Worm (Caenorhabditis elegans) whole organism, L2 larva: ENCODE data around the gene Y116A8C.37.

Source experiments
- C34F6.9 ChIP-seq: fragments of 150-350 bp; optimal IDR thresholded peaks from 2 replicates; lab custom pipeline; 2014; ENCODE audit warnings: missing biosample characterization, missing genetic modification characterization
- F13H6.1 ChIP-seq: sonication (generic microtip); optimal IDR thresholded peaks from 2 replicates; lab custom pipeline; 2016; ENCODE audit warnings: missing genetic modification characterization, missing compliant biosample characterization
- R02D3.7 ChIP-seq: fragments of 150-350 bp; optimal IDR thresholded peaks from 2 replicates; lab custom pipeline; 2014; ENCODE audit warnings: missing biosample characterization, missing genetic modification characterization
- Y55F3AM.14 ChIP-seq: fragments of 200-800 bp; sonication (Bioruptor generic); optimal IDR thresholded peaks from 2 replicates; lab custom pipeline; 2018; ENCODE audit warnings: mild to moderate bottlenecking, missing genetic modification characterization, missing compliant biosample characterization
- ZK546.5 ChIP-seq: sonication (generic microtip); optimal IDR thresholded peaks from 2 replicates; lab custom pipeline; 2017; ENCODE audit warnings: missing biosample characterization, missing genetic modification characterization
- alr-1 ChIP-seq: fragments of 150-350 bp; optimal IDR thresholded peaks from 2 replicates; lab custom pipeline; 2014; ENCODE audit warnings: missing biosample characterization, missing genetic modification characterization
- aly-2 ChIP-seq: fragments of 150-350 bp; optimal IDR thresholded peaks from 2 replicates; lab custom pipeline; 2014; ENCODE audit warnings: missing biosample characterization, missing genetic modification characterization
- ama-1 ChIP-seq: fragments of 150-350 bp; optimal IDR thresholded peaks from 2 replicates; lab custom pipeline; 2018; ENCODE audit warnings: inconsistent platforms
- blmp-1 ChIP-seq: sonication (generic microtip); optimal IDR thresholded peaks from 2 replicates; lab custom pipeline; 2017; ENCODE audit warnings: missing genetic modification characterization, mild to moderate bottlenecking, missing compliant biosample characterization, antibody characterized with exemption, moderate library complexity; ENCODE audit not compliant: insufficient read depth
- ceh-16 ChIP-seq: fragments of 150-350 bp; optimal IDR thresholded peaks from 2 replicates; lab custom pipeline; 2014; ENCODE audit warnings: missing biosample characterization, missing genetic modification characterization
- ceh-82 ChIP-seq: fragments of 150-350 bp; optimal IDR thresholded peaks from 2 replicates; lab custom pipeline; 2014; ENCODE audit warnings: missing biosample characterization, missing genetic modification characterization
- crh-2 ChIP-seq: sonication (generic microtip); optimal IDR thresholded peaks from 2 replicates; lab custom pipeline; 2017; ENCODE audit warnings: missing biosample characterization, missing genetic modification characterization
- dmd-4 ChIP-seq: sonication (generic microtip); optimal IDR thresholded peaks from 2 replicates; lab custom pipeline; 2017; ENCODE audit warnings: missing biosample characterization, missing genetic modification characterization
- egl-27 ChIP-seq: sonication (generic microtip); optimal IDR thresholded peaks from 3 replicates; lab custom pipeline; 2017; ENCODE audit warnings: missing biosample characterization, missing genetic modification reagents, missing genetic modification characterization
- elt-1 ChIP-seq: fragments of 150-350 bp; optimal IDR thresholded peaks from 2 replicates; lab custom pipeline; 2014; ENCODE audit warnings: missing biosample characterization, missing genetic modification characterization
- elt-3 ChIP-seq: sonication (generic microtip); optimal IDR thresholded peaks from 2 replicates; lab custom pipeline; 2017; ENCODE audit warnings: missing biosample characterization, missing genetic modification characterization
- fos-1 ChIP-seq: fragments of 150-350 bp; optimal IDR thresholded peaks from 2 replicates; lab custom pipeline; 2014; ENCODE audit warnings: missing biosample characterization, missing genetic modification characterization
- gmeb-1 ChIP-seq: fragments of 150-350 bp; optimal IDR thresholded peaks from 2 replicates; lab custom pipeline; 2014; ENCODE audit warnings: missing biosample characterization, missing genetic modification characterization
- lin-11 ChIP-seq: fragments of 150-350 bp; sonication (generic microtip); optimal IDR thresholded peaks from 2 replicates; lab custom pipeline; 2014; ENCODE audit warnings: missing biosample characterization, missing genetic modification characterization, inconsistent platforms, mixed read lengths
- lin-13 ChIP-seq: fragments of 150-350 bp; optimal IDR thresholded peaks from 2 replicates; lab custom pipeline; 2014; ENCODE audit warnings: missing biosample characterization, missing genetic modification reagents, missing genetic modification characterization
- lin-39 ChIP-seq: fragments of 150-350 bp; optimal IDR thresholded peaks from 2 replicates; lab custom pipeline; 2014; ENCODE audit warnings: missing biosample characterization, missing genetic modification reagents, missing genetic modification characterization
- lsy-2 ChIP-seq, 2 experiments: fragments of 150-350 bp in 1 of 2; sonication (generic microtip) in 1 of 2; optimal IDR thresholded peaks; 2 replicates each; lab custom pipeline; 2014 to 2017; ENCODE audit warnings: missing biosample characterization in 2 of 2, missing genetic modification characterization in 2 of 2
- mab-5 ChIP-seq: fragments of 150-350 bp; optimal IDR thresholded peaks from 2 replicates; lab custom pipeline; 2014; ENCODE audit warnings: missing biosample characterization, missing genetic modification characterization
- mbf-1 ChIP-seq: sonication (generic microtip); optimal IDR thresholded peaks from 2 replicates; lab custom pipeline; 2017; ENCODE audit warnings: missing biosample characterization, missing genetic modification characterization
- mdl-1 ChIP-seq, 2 experiments: fragments of 150-350 bp in 1 of 2; sonication (generic microtip) in 1 of 2; optimal IDR thresholded peaks; 2 replicates each; lab custom pipeline; 2017; ENCODE audit warnings: missing biosample characterization in 2 of 2, missing genetic modification characterization in 2 of 2
- nhr-10 ChIP-seq: sonication (generic microtip); optimal IDR thresholded peaks from 2 replicates; lab custom pipeline; 2017; ENCODE audit warnings: missing biosample characterization, missing genetic modification characterization
- nhr-11 ChIP-seq: fragments of 150-350 bp; optimal IDR thresholded peaks from 2 replicates; lab custom pipeline; 2014; ENCODE audit warnings: missing biosample characterization, missing genetic modification characterization
- nhr-12 ChIP-seq: fragments of 150-350 bp; optimal IDR thresholded peaks from 2 replicates; lab custom pipeline; 2014; ENCODE audit warnings: missing biosample characterization, missing genetic modification characterization
- nhr-129 ChIP-seq: fragments of 150-350 bp; optimal IDR thresholded peaks from 2 replicates; lab custom pipeline; 2014; ENCODE audit warnings: missing biosample characterization, missing genetic modification characterization
- nhr-21 ChIP-seq: fragments of 150-350 bp; optimal IDR thresholded peaks from 2 replicates; lab custom pipeline; 2014; ENCODE audit warnings: missing biosample characterization, missing genetic modification characterization
- nhr-23 ChIP-seq: fragments of 150-350 bp; optimal IDR thresholded peaks from 2 replicates; lab custom pipeline; 2014; ENCODE audit warnings: missing biosample characterization, missing genetic modification reagents, missing genetic modification characterization
- nhr-237 ChIP-seq: fragments of 150-350 bp; optimal IDR thresholded peaks from 2 replicates; lab custom pipeline; 2014; ENCODE audit warnings: missing biosample characterization, missing genetic modification characterization
- nhr-25 ChIP-seq: fragments of 150-350 bp; sonication (generic microtip); optimal IDR thresholded peaks from 3 replicates; lab custom pipeline; 2014; ENCODE audit warnings: missing biosample characterization, missing genetic modification characterization
- nhr-6 ChIP-seq: fragments of 150-350 bp; optimal IDR thresholded peaks from 2 replicates; lab custom pipeline; 2014; ENCODE audit warnings: missing biosample characterization, missing genetic modification characterization
- nhr-77 ChIP-seq: fragments of 150-350 bp; optimal IDR thresholded peaks from 2 replicates; lab custom pipeline; 2014; ENCODE audit warnings: missing biosample characterization, missing genetic modification characterization
- peb-1 ChIP-seq: fragments of 150-350 bp; optimal IDR thresholded peaks from 2 replicates; lab custom pipeline; 2014; ENCODE audit warnings: missing biosample characterization, missing genetic modification characterization
- sem-4 ChIP-seq: fragments of 150-350 bp; optimal IDR thresholded peaks from 2 replicates; lab custom pipeline; 2014; ENCODE audit warnings: missing biosample characterization, missing genetic modification reagents, missing genetic modification characterization
- skn-1 ChIP-seq: sonication (generic microtip); optimal IDR thresholded peaks from 2 replicates; lab custom pipeline; 2017; ENCODE audit warnings: missing biosample characterization, missing genetic modification characterization
- sma-3 ChIP-seq: sonication (generic microtip); optimal IDR thresholded peaks from 2 replicates; lab custom pipeline; 2016; ENCODE audit warnings: missing genetic modification reagents, missing genetic modification characterization, missing compliant biosample characterization
- sma-9 ChIP-seq, 2 experiments: fragments of 150-350 bp in 1 of 2; sonication (generic microtip) in 1 of 2; optimal IDR thresholded peaks; 2 replicates each; lab custom pipeline; 2014 to 2016; ENCODE audit warnings: missing genetic modification characterization in 2 of 2, mild to moderate bottlenecking in 1 of 2, missing biosample characterization in 1 of 2, missing compliant biosample characterization in 1 of 2, missing genetic modification reagents in 1 of 2, moderate library complexity in 1 of 2
- snpc-4 ChIP-seq: fragments of 150-350 bp; optimal IDR thresholded peaks from 2 replicates; lab custom pipeline; 2014; ENCODE audit warnings: missing biosample characterization, missing genetic modification characterization
- unc-39 ChIP-seq: fragments of 150-350 bp; optimal IDR thresholded peaks from 2 replicates; lab custom pipeline; 2014; ENCODE audit warnings: missing biosample characterization, missing genetic modification characterization
- unc-55 ChIP-seq: fragments of 150-350 bp; sonication (generic microtip); optimal IDR thresholded peaks from 3 replicates; lab custom pipeline; 2014; ENCODE audit warnings: missing biosample characterization, missing genetic modification reagents, missing genetic modification characterization
- unc-62 ChIP-seq: fragments of 150-350 bp; optimal IDR thresholded peaks from 2 replicates; lab custom pipeline; 2014; ENCODE audit warnings: missing biosample characterization, missing genetic modification reagents, missing genetic modification characterization
- zag-1 ChIP-seq: fragments of 150-350 bp; optimal IDR thresholded peaks from 2 replicates; lab custom pipeline; 2014; ENCODE audit warnings: missing biosample characterization, missing genetic modification characterization
- ztf-1 ChIP-seq: fragments of 200-800 bp; sonication (Bioruptor generic); conservative IDR thresholded peaks from 2 replicates; pipeline ENCODE4 v1.3.6; 2022; ENCODE audit warnings: missing genetic modification characterization, missing compliant biosample characterization
- ztf-11 ChIP-seq: sonication (generic microtip); optimal IDR thresholded peaks from 2 replicates; lab custom pipeline; 2017; ENCODE audit warnings: missing biosample characterization, missing genetic modification characterization

The Y116A8C.37 gene

ce11 chrIV:17174087-17174486, 43.2 kb upstream of the Y116A8C.37 start:
- peak; percentile 12 for TF ChIP-seq gmeb-1 (tag; lab: Kevin White, UChicago)
- no peak for TF ChIP-seq blmp-1 (tag; lab: Kevin White, UChicago)
- TF ChIP-seq lsy-2 (tag; optimal IDR thresholded peaks at IDR 0.05; lab: Kevin White, UChicago): no peak
- TF ChIP-seq ama-1 (lab: Kevin White, UChicago): no peak
- no peak for TF ChIP-seq alr-1
- TF ChIP-seq ceh-16 (tag; lab: Kevin White, UChicago): no peak
- TF ChIP-seq lin-39 (tag; lab: Kevin White, UChicago): no peak
- TF ChIP-seq ztf-1 (GFP tag; lab: Robert Waterston, UW): no peak
- no peak for TF ChIP-seq elt-1 (tag; lab: Kevin White, UChicago)
- TF ChIP-seq dmd-4 (tag; lab: Kevin White, UChicago): no peak
- TF ChIP-seq zag-1 (tag; lab: Kevin White, UChicago): no peak
- no peak for TF ChIP-seq nhr-11 (tag; lab: Kevin White, UChicago)
- TF ChIP-seq nhr-129: no peak
- no peak for TF ChIP-seq mbf-1
- TF ChIP-seq lin-11 (tag; lab: Kevin White, UChicago): no peak
- TF ChIP-seq unc-62 (GFP tag; lab: Kevin White, UChicago): no peak
- no peak for TF ChIP-seq sem-4
- no peak for TF ChIP-seq nhr-6
- TF ChIP-seq sma-9 (GFP tag; optimal IDR thresholded peaks at IDR 0.05; lab: Kevin White, UChicago): peak; percentile 80
- no peak for TF ChIP-seq sma-9 (tag; optimal IDR thresholded peaks at IDR 0.05; lab: Kevin White, UChicago)
- TF ChIP-seq nhr-77 (tag; lab: Kevin White, UChicago): no peak
- TF ChIP-seq peb-1 (tag; lab: Kevin White, UChicago): no peak
- no peak for TF ChIP-seq R02D3.7 (tag; lab: Kevin White, UChicago)
- TF ChIP-seq nhr-10 (tag; lab: Kevin White, UChicago): no peak
- TF ChIP-seq lin-13 (GFP tag; lab: Kevin White, UChicago): no peak
- no peak for TF ChIP-seq nhr-237 (tag; lab: Kevin White, UChicago)
- TF ChIP-seq nhr-23 (tag; lab: Kevin White, UChicago): no peak
- no peak for TF ChIP-seq nhr-12 (tag; lab: Kevin White, UChicago)
- TF ChIP-seq sma-3 (GFP tag; lab: Kevin White, UChicago): peak; percentile 31
- no peak for TF ChIP-seq egl-27 (tag; lab: Kevin White, UChicago)
- TF ChIP-seq skn-1 (tag; lab: Kevin White, UChicago): no peak
- peak; percentile 16 for TF ChIP-seq F13H6.1 (tag; lab: Kevin White, UChicago)
- TF ChIP-seq C34F6.9 (tag; lab: Kevin White, UChicago): no peak
- TF ChIP-seq elt-3: no peak
- peak; percentile 45 for TF ChIP-seq crh-2 (tag; lab: Kevin White, UChicago)
- no peak for TF ChIP-seq snpc-4 (tag; lab: Kevin White, UChicago)
- TF ChIP-seq nhr-25 (tag; lab: Kevin White, UChicago): no peak
- TF ChIP-seq mdl-1 (tag; optimal IDR thresholded peaks at IDR 0.05; lab: Kevin White, UChicago): peak in 1 of 2 experiments; percentile 30
- no peak for TF ChIP-seq ztf-11 (tag; lab: Kevin White, UChicago)
- TF ChIP-seq aly-2 (tag; lab: Kevin White, UChicago): no peak
- peak; percentile 83 for TF ChIP-seq fos-1 (tag; lab: Kevin White, UChicago)
- TF ChIP-seq mab-5 (tag; lab: Kevin White, UChicago): no peak
- no peak for TF ChIP-seq Y55F3AM.14 (GFP tag; lab: Kevin White, UChicago)
- no peak for TF ChIP-seq ZK546.5 (tag; lab: Kevin White, UChicago)
- no peak for TF ChIP-seq ceh-82 (tag; lab: Kevin White, UChicago)
- no peak for TF ChIP-seq unc-39

- TF ChIP-seq lsy-2 (tag; optimal IDR thresholded peaks at IDR 0.05; lab: Kevin White, UChicago) (no peak), sma-9 (GFP tag; optimal IDR thresholded peaks at IDR 0.05; lab: Kevin White, UChicago) (peak; percentile 85), sma-9 (tag; optimal IDR thresholded peaks at IDR 0.05; lab: Kevin White, UChicago) (no peak), unc-55 (GFP tag; lab: Kevin White, UChicago) (no peak), crh-2 (tag; lab: Kevin White, UChicago) (peak; percentile 80), sma-3 (GFP tag; lab: Kevin White, UChicago) (peak; percentile 21), nhr-21 (tag; lab: Kevin White, UChicago) (no peak), F13H6.1 (tag; lab: Kevin White, UChicago) (peak; percentile 50), fos-1 (tag; lab: Kevin White, UChicago) (peak; percentile 99)
These were observed 40.8 kb upstream of the Y116A8C.37 start for ce11 chrIV:17171732-17172131.
